Worm (Caenorhabditis elegans): ENCODE measurements around the gene srx-28.

The srx-28 gene

ce11 chrV:2769754-2770153, 12.7 kb upstream of the srx-28 start, which contains the start of gene dhs-15:
Gene dhs-15, minus strand, starts transcription at chrV:2769854.
- TF ChIP-seq cog-1 (tag; optimal IDR thresholded peaks at IDR 0.05) (no peak), flt-1 (GFP tag; IDR thresholded peaks at IDR 0.05) (no peak), med-1 (GFP tag; optimal IDR thresholded peaks at IDR 0.05; ENCODE audit: insufficient read depth) (no peak), T22C8.4 (GFP tag; IDR thresholded peaks at IDR 0.05) (no peak), ztf-23 (GFP tag; IDR thresholded peaks at IDR 0.05) (no peak), tab-1 (GFP tag; IDR thresholded peaks at IDR 0.05) (no peak), klf-2 (GFP tag; conservative IDR thresholded peaks at IDR 0.05) (no peak), ref-1 (GFP tag; conservative IDR thresholded peaks at IDR 0.05) (no peak), ztf-29 (GFP tag; IDR thresholded peaks at IDR 0.05) (no peak)

DNA sequence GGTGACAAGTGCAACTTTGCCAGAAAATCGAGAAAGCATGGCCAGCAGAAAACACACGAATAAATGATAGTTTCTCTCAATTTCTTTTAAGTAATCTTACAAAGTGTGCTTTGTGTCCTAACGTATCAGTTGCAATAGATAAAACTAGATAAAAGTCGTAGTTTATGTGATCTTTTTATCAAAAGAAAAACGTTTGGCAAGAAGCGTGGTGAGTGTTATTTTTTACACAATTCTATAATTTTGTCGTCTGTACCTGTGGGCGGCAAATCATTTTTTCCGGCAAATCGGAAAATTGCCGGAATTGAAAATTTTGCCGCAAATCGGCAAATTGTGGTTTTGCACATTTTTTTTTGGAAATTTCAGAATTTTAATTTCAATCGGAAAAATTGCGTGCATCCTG, 10.4 kb upstream of the srx-28 start, which contains the start of gene R05D8.9:
Gene R05D8.9, minus strand, starts transcription at position 101 of the 400 bp plus-strand sequence.
- no peak for TF ChIP-seq med-1 (GFP tag; optimal IDR thresholded peaks at IDR 0.05; ENCODE audit: insufficient read depth)
- TF ChIP-seq ztf-29 (GFP tag; IDR thresholded peaks at IDR 0.05) = no peak
- no peak for TF ChIP-seq tab-1 (GFP tag; IDR thresholded peaks at IDR 0.05)
- TF ChIP-seq ztf-23 (GFP tag; IDR thresholded peaks at IDR 0.05) = no peak
- TF ChIP-seq cog-1 (tag; optimal IDR thresholded peaks at IDR 0.05) = no peak
- no peak for TF ChIP-seq klf-2 (GFP tag; conservative IDR thresholded peaks at IDR 0.05)
- TF ChIP-seq ref-1 (GFP tag; conservative IDR thresholded peaks at IDR 0.05) = no peak
- TF ChIP-seq T22C8.4 (GFP tag; IDR thresholded peaks at IDR 0.05) = no peak
- no peak for TF ChIP-seq flt-1 (GFP tag; IDR thresholded peaks at IDR 0.05)

DNA sequence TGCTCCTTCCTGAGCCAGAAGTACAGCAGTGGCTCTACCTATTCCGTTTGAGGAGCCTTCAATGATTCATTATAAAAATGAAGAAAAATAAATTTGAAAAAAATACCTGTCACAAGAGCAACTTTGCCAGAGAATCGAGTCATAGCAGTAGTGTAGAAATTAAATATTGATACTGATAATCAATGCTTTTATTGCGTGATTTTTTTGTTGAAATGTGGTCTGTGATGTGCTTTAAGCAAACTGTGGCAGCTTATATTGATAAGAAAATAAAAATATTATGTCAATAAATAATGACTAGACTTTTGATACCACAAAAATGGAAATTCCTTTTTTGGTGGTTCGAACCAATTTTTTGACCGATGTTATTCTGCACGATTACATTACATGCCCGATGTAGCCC, 8.0 kb upstream of the srx-28 start, which contains the start of gene dhs-14:
Gene dhs-14, minus strand, starts transcription at position 149 of the 400 bp plus-strand sequence.
- TF ChIP-seq med-1 (GFP tag; optimal IDR thresholded peaks at IDR 0.05; ENCODE audit: insufficient read depth) (no peak), tab-1 (GFP tag; IDR thresholded peaks at IDR 0.05) (no peak), ztf-23 (GFP tag; IDR thresholded peaks at IDR 0.05) (no peak), ref-1 (GFP tag; conservative IDR thresholded peaks at IDR 0.05) (no peak), klf-2 (GFP tag; conservative IDR thresholded peaks at IDR 0.05) (no peak), ztf-29 (GFP tag; IDR thresholded peaks at IDR 0.05) (no peak), T22C8.4 (GFP tag; IDR thresholded peaks at IDR 0.05) (no peak), cog-1 (tag; optimal IDR thresholded peaks at IDR 0.05) (no peak), flt-1 (GFP tag; IDR thresholded peaks at IDR 0.05) (no peak)

DNA sequence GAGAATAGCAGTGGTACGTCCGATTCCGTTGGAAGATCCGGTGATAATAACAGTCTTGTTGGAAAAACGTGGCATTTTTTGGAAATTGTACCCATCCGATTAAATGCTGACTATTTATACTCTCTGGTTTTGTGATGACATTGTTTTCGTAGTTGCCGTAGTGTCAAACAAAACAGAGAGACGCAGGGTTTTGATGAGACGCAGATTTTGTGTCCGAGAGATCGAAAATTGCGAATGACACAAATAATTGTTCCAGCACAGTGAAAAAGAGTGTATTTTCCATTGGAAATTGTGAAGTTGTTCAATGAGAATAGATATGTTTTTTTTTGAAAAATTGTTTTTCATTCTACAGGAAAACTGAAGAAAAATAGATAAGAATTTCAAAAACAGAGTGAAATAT, 6.0 kb upstream of the srx-28 start, which contains the start of gene R05D8.7:
Gene R05D8.7, minus strand, starts transcription at position 104 of the 400 bp plus-strand sequence.
- TF ChIP-seq ztf-29 (GFP tag; IDR thresholded peaks at IDR 0.05) (no peak), med-1 (GFP tag; optimal IDR thresholded peaks at IDR 0.05; ENCODE audit: insufficient read depth) (no peak), ref-1 (GFP tag; conservative IDR thresholded peaks at IDR 0.05) (no peak), klf-2 (GFP tag; conservative IDR thresholded peaks at IDR 0.05) (no peak), tab-1 (GFP tag; IDR thresholded peaks at IDR 0.05) (no peak), ztf-23 (GFP tag; IDR thresholded peaks at IDR 0.05) (no peak), flt-1 (GFP tag; IDR thresholded peaks at IDR 0.05) (no peak), cog-1 (tag; optimal IDR thresholded peaks at IDR 0.05) (no peak), T22C8.4 (GFP tag; IDR thresholded peaks at IDR 0.05) (no peak)

ce11 chrV:2761470-2761869, 4.4 kb upstream of the srx-28 start:
- no peak for TF ChIP-seq tab-1 (GFP tag; IDR thresholded peaks at IDR 0.05)
- TF ChIP-seq cog-1 (tag; optimal IDR thresholded peaks at IDR 0.05) = no peak
- TF ChIP-seq flt-1 (GFP tag; IDR thresholded peaks at IDR 0.05) = no peak
- TF ChIP-seq ref-1 (GFP tag; conservative IDR thresholded peaks at IDR 0.05) = no peak
- no peak for TF ChIP-seq T22C8.4 (GFP tag; IDR thresholded peaks at IDR 0.05)
- TF ChIP-seq klf-2 (GFP tag; conservative IDR thresholded peaks at IDR 0.05) = no peak
- no peak for TF ChIP-seq ztf-23 (GFP tag; IDR thresholded peaks at IDR 0.05)

- TF ChIP-seq med-1 (GFP tag; optimal IDR thresholded peaks at IDR 0.05; ENCODE audit: insufficient read depth) (no peak), klf-2 (GFP tag; conservative IDR thresholded peaks at IDR 0.05) (no peak), cog-1 (tag; optimal IDR thresholded peaks at IDR 0.05) (no peak), ztf-23 (GFP tag; IDR thresholded peaks at IDR 0.05) (no peak), ref-1 (GFP tag; conservative IDR thresholded peaks at IDR 0.05) (no peak), tab-1 (GFP tag; IDR thresholded peaks at IDR 0.05) (no peak), ztf-29 (GFP tag; IDR thresholded peaks at IDR 0.05) (no peak), T22C8.4 (GFP tag; IDR thresholded peaks at IDR 0.05) (no peak), flt-1 (GFP tag; IDR thresholded peaks at IDR 0.05) (no peak)
Observed at ce11 chrV:2759456-2759855, 2.4 kb upstream of the srx-28 start, which contains the start of gene srg-58. Gene srg-58, minus strand, starts transcription at chrV:2759556.

ce11 chrV:2758437-2758836, 1.4 kb upstream of the srx-28 start:
- TF ChIP-seq klf-2 (GFP tag; conservative IDR thresholded peaks at IDR 0.05) (0 out of 2 replicates have a peak, but pooled peaks have one; percentile 11), cog-1 (tag; optimal IDR thresholded peaks at IDR 0.05) (no peak), ztf-23 (GFP tag; IDR thresholded peaks at IDR 0.05) (no peak), flt-1 (GFP tag; IDR thresholded peaks at IDR 0.05) (no peak), ref-1 (GFP tag; conservative IDR thresholded peaks at IDR 0.05) (no peak), T22C8.4 (GFP tag; IDR thresholded peaks at IDR 0.05) (no peak), ztf-29 (GFP tag; IDR thresholded peaks at IDR 0.05) (no peak), tab-1 (GFP tag; IDR thresholded peaks at IDR 0.05) (0 out of 2 replicates have a peak, but pooled peaks have one; percentile 39), med-1 (GFP tag; optimal IDR thresholded peaks at IDR 0.05; ENCODE audit: insufficient read depth) (no peak)

DNA sequence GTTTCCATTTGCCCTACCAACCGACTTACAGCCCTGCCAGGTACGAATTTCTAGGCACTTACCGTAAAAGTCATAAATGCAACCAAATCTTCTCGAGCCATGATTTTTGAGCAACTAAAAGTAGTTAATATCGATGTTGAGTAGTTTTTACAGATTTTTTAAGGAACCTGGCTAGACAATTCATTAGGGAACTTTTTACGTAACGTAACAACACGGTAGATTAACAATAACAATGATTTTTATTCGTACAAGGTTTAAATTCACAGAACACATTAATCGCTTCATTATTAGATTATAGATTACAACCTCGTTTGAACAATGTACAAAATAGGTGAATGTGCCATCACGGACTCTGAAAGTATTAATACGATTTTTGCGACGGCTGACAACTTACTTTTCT, 4.1 kb downstream of the srx-28 start, which contains the start of gene srx-26:
Gene srx-26, minus strand, starts transcription at position 101 of the 400 bp plus-strand sequence.
- no peak for TF ChIP-seq ztf-29 (GFP tag; IDR thresholded peaks at IDR 0.05)
- TF ChIP-seq med-1 (GFP tag; optimal IDR thresholded peaks at IDR 0.05; ENCODE audit: insufficient read depth) = no peak
- no peak for TF ChIP-seq tab-1 (GFP tag; IDR thresholded peaks at IDR 0.05)
- no peak for TF ChIP-seq cog-1 (tag; optimal IDR thresholded peaks at IDR 0.05)
- no peak for TF ChIP-seq T22C8.4 (GFP tag; IDR thresholded peaks at IDR 0.05)
- no peak for TF ChIP-seq flt-1 (GFP tag; IDR thresholded peaks at IDR 0.05)
- TF ChIP-seq ref-1 (GFP tag; conservative IDR thresholded peaks at IDR 0.05) = no peak
- TF ChIP-seq ztf-23 (GFP tag; IDR thresholded peaks at IDR 0.05) = no peak
- no peak for TF ChIP-seq klf-2 (GFP tag; conservative IDR thresholded peaks at IDR 0.05)

- TF ChIP-seq tab-1 (GFP tag; IDR thresholded peaks at IDR 0.05) = no peak
- no peak for TF ChIP-seq cog-1 (tag; optimal IDR thresholded peaks at IDR 0.05)
- no peak for TF ChIP-seq ztf-29 (GFP tag; IDR thresholded peaks at IDR 0.05)
- no peak for TF ChIP-seq T22C8.4 (GFP tag; IDR thresholded peaks at IDR 0.05)
- TF ChIP-seq ztf-23 (GFP tag; IDR thresholded peaks at IDR 0.05) = no peak
- TF ChIP-seq flt-1 (GFP tag; IDR thresholded peaks at IDR 0.05) = no peak
- no peak for TF ChIP-seq klf-2 (GFP tag; conservative IDR thresholded peaks at IDR 0.05)
- TF ChIP-seq med-1 (GFP tag; optimal IDR thresholded peaks at IDR 0.05; ENCODE audit: insufficient read depth) = no peak
- TF ChIP-seq ref-1 (GFP tag; conservative IDR thresholded peaks at IDR 0.05) = no peak
Observed at ce11 chrV:2750006-2750405, 7.1 kb downstream of the srx-28 start, which contains the start of gene srx-24. Gene srx-24, minus strand, starts transcription at chrV:2750106.

Data from whole organism, midembryonic.